Worm (Caenorhabditis elegans) whole organism, mixed stage, embryonic: ENCODE data around the gene Y105C5A.24.

ENCODE experiments used
- ces-1 ChIP-seq: fragments of 150-350 bp; optimal IDR thresholded peaks from 2 replicates; lab custom pipeline; 2014; ENCODE audit warnings: missing biosample characterization, missing genetic modification reagents, missing genetic modification characterization
- elt-1 ChIP-seq: sonication (generic microtip); optimal IDR thresholded peaks from 2 replicates; lab custom pipeline; 2017; ENCODE audit warnings: missing genetic modification characterization, mild to moderate bottlenecking, missing compliant biosample characterization, antibody characterized with exemption, moderate library complexity, borderline replicate concordance; ENCODE audit not compliant: insufficient read depth
- elt-3 ChIP-seq: fragments of 150-350 bp; optimal IDR thresholded peaks from 2 replicates; lab custom pipeline; 2014; ENCODE audit warnings: missing biosample characterization, missing genetic modification characterization
- lsy-2 ChIP-seq: fragments of 150-350 bp; optimal IDR thresholded peaks from 2 replicates; lab custom pipeline; 2014; ENCODE audit warnings: missing biosample characterization, missing genetic modification characterization
- tbx-8 ChIP-seq: fragments of 200-800 bp; sonication (Bioruptor generic); optimal IDR thresholded peaks from 2 replicates; lab custom pipeline; 2018; ENCODE audit warnings: mild to moderate bottlenecking, missing genetic modification characterization, moderate library complexity, missing compliant biosample characterization

- TF ChIP-seq elt-3 (tag; lab: Kevin White, UChicago) (no peak), ces-1 (GFP tag; lab: Kevin White, UChicago) (no peak), tbx-8 (no peak), lsy-2 (tag; lab: Kevin White, UChicago) (no peak), elt-1 (tag; lab: Kevin White, UChicago) (no peak)
Measured at ce11 chrIV:15846553-15846952, 3.1 kb upstream of the Y105C5A.24 start, which contains the start of gene Y105C5A.1270.
